Fruit fly (Drosophila melanogaster) whole organism, embryonic: Measurements from ENCODE around the gene CG4009.

Source experiments
- Ada2b ChIP-seq: fragments of 200-800 bp; sonication (Bioruptor generic); IDR thresholded peaks from 2 replicates; pipeline ENCODE4 v1.3.6; 2022; ENCODE audit warnings: missing biosample characterization, missing genetic modification characterization
- Aef1 ChIP-seq: fragments of 200-800 bp; sonication (Bioruptor generic); IDR thresholded peaks from 3 replicates; pipeline ENCODE4 v1.3.6; 2022; ENCODE audit warnings: missing biosample characterization, missing genetic modification characterization
- CG10431 ChIP-seq: fragments of 200-800 bp; sonication (Bioruptor generic); optimal IDR thresholded peaks from 3 replicates; lab custom pipeline; 2018; ENCODE audit warnings: missing biosample characterization, mild to moderate bottlenecking, missing genetic modification characterization
- CG11456 ChIP-seq: fragments of 200-800 bp; sonication (Bioruptor generic); IDR thresholded peaks from 3 replicates; pipeline ENCODE4 v1.3.6; 2022; ENCODE audit warnings: missing biosample characterization, missing genetic modification characterization
- CG12155 ChIP-seq: fragments of 200-800 bp; sonication (Bioruptor generic); optimal IDR thresholded peaks from 3 replicates; lab custom pipeline; 2016; ENCODE audit warnings: missing biosample characterization, missing genetic modification characterization
- CG12769 ChIP-seq: fragments of 200-800 bp; sonication (Bioruptor generic); optimal IDR thresholded peaks from 2 replicates; lab custom pipeline; 2019; ENCODE audit warnings: missing biosample characterization, mild to moderate bottlenecking, missing genetic modification characterization, moderate library complexity
- CG13287 ChIP-seq: fragments of 200-800 bp; sonication (Bioruptor generic); IDR thresholded peaks from 2 replicates; pipeline ENCODE4 v1.3.6; 2022; ENCODE audit warnings: missing biosample characterization, missing genetic modification characterization; ENCODE audit not compliant: partially characterized antibody
- CG14050 ChIP-seq: fragments of 200-800 bp; sonication (Bioruptor generic); IDR thresholded peaks from 3 replicates; pipeline ENCODE4 v1.3.6; 2022; ENCODE audit warnings: missing biosample characterization, missing genetic modification characterization
- CG1529 ChIP-seq: fragments of 200-800 bp; sonication (Bioruptor generic); optimal IDR thresholded peaks from 3 replicates; lab custom pipeline; 2018; ENCODE audit warnings: missing biosample characterization, missing genetic modification characterization
- CG15601 ChIP-seq: fragments of 200-800 bp; sonication (Bioruptor generic); optimal IDR thresholded peaks from 3 replicates; lab custom pipeline; 2019; ENCODE audit warnings: missing biosample characterization, mild to moderate bottlenecking, missing genetic modification characterization, moderate library complexity
- CG1647 ChIP-seq: fragments of 200-800 bp; sonication (Bioruptor generic); optimal IDR thresholded peaks from 3 replicates; lab custom pipeline; 2016; ENCODE audit warnings: missing biosample characterization, missing genetic modification characterization
- CG2202 ChIP-seq: fragments of 200-800 bp; sonication (Bioruptor generic); optimal IDR thresholded peaks from 2 replicates; lab custom pipeline; 2018; ENCODE audit warnings: missing biosample characterization, mild to moderate bottlenecking, missing genetic modification characterization
- CG4404 ChIP-seq: fragments of 200-800 bp; sonication (Bioruptor generic); IDR thresholded peaks from 2 replicates; pipeline ENCODE4 v1.3.6; 2022; ENCODE audit warnings: missing biosample characterization, missing genetic modification characterization
- CG6813 ChIP-seq: fragments of 200-800 bp; sonication (Bioruptor generic); optimal IDR thresholded peaks from 2 replicates; lab custom pipeline; 2017; ENCODE audit warnings: missing biosample characterization, missing genetic modification characterization, mild to moderate bottlenecking, moderate library complexity, missing genetic modification reagents
- CG7786 ChIP-seq: fragments of 200-800 bp; sonication (Bioruptor generic); optimal IDR thresholded peaks from 2 replicates; lab custom pipeline; 2016; ENCODE audit warnings: missing biosample characterization, missing genetic modification characterization
- CG7987 ChIP-seq: fragments of 200-800 bp; sonication (Bioruptor generic); optimal IDR thresholded peaks from 2 replicates; lab custom pipeline; 2018; ENCODE audit warnings: missing biosample characterization, mild to moderate bottlenecking, missing genetic modification characterization, moderate library complexity
- CG8944 ChIP-seq: fragments of 200-800 bp; sonication (Bioruptor generic); optimal IDR thresholded peaks from 3 replicates; lab custom pipeline; 2016; ENCODE audit warnings: missing biosample characterization, missing genetic modification characterization
- CG9797 ChIP-seq: fragments of 200-800 bp; sonication (Bioruptor generic); optimal IDR thresholded peaks from 3 replicates; lab custom pipeline; 2018; ENCODE audit warnings: missing biosample characterization, mild to moderate bottlenecking, missing genetic modification characterization
- CG9932 ChIP-seq: fragments of 200-800 bp; sonication (Bioruptor generic); IDR thresholded peaks from 2 replicates; pipeline ENCODE4 v1.3.6; 2022; ENCODE audit warnings: missing biosample characterization, missing genetic modification characterization
- Drgx ChIP-seq: fragments of 200-800 bp; sonication (Bioruptor generic); IDR thresholded peaks from 2 replicates; pipeline ENCODE4 v1.3.6; 2022; ENCODE audit warnings: missing biosample characterization, missing genetic modification characterization
- Gsc ChIP-seq: fragments of 200-800 bp; sonication (Bioruptor generic); IDR thresholded peaks from 2 replicates; pipeline ENCODE4 v1.3.6; 2022; ENCODE audit warnings: missing biosample characterization, missing genetic modification characterization
- H15 ChIP-seq: fragments of 200-800 bp; sonication (Bioruptor generic); IDR thresholded peaks from 3 replicates; pipeline ENCODE4 v1.3.6; 2022; ENCODE audit warnings: missing biosample characterization, missing genetic modification characterization
- HHEX ChIP-seq: fragments of 200-800 bp; sonication (Bioruptor generic); optimal IDR thresholded peaks from 3 replicates; lab custom pipeline; 2017; ENCODE audit warnings: missing biosample characterization, mild to moderate bottlenecking, missing genetic modification characterization, missing genetic modification reagents
- Hr51 ChIP-seq, 2 experiments: fragments of 200-800 bp; sonication (Bioruptor generic); optimal IDR thresholded peaks; 2 replicates in 1 of 2; 3 replicates in 1 of 2; lab custom pipeline; 2016 to 2018; ENCODE audit warnings: missing biosample characterization in 2 of 2, missing genetic modification characterization in 2 of 2, mild to moderate bottlenecking in 1 of 2, moderate library complexity in 1 of 2
- Hr78 ChIP-seq, 2 experiments: fragments of 200-800 bp in 1 of 2; fragments of >200 bp in 1 of 2; sonication (Bioruptor generic) in 1 of 2; optimal IDR thresholded peaks; 2 replicates each; lab custom pipeline; 2017 to 2019; ENCODE audit warnings: missing biosample characterization in 2 of 2, missing genetic modification characterization in 2 of 2, mild to moderate bottlenecking in 1 of 2, moderate library complexity in 1 of 2
- Kr ChIP-seq: fragments of 200-800 bp; sonication (Bioruptor generic); optimal IDR thresholded peaks from 2 replicates; lab custom pipeline; 2017; ENCODE audit warnings: missing biosample characterization, mild to moderate bottlenecking, missing genetic modification characterization
- MESR4 ChIP-seq: fragments of 200-800 bp; sonication (Bioruptor generic); optimal IDR thresholded peaks from 2 replicates; lab custom pipeline; 2018; ENCODE audit warnings: missing biosample characterization, mild to moderate bottlenecking, missing genetic modification characterization, moderate library complexity
- Nf-YA ChIP-seq: fragments of 200-800 bp; sonication (Bioruptor generic); IDR thresholded peaks from 2 replicates; pipeline ENCODE4 v1.3.6; 2022; ENCODE audit warnings: missing biosample characterization, missing genetic modification characterization
- Poxn ChIP-seq: fragments of 200-800 bp; sonication (Bioruptor generic); IDR thresholded peaks from 2 replicates; pipeline ENCODE4 v1.3.6; 2022; ENCODE audit warnings: missing biosample characterization, missing genetic modification characterization
- Sox102F ChIP-seq: fragments of 200-800 bp; sonication (Bioruptor generic); optimal IDR thresholded peaks from 2 replicates; lab custom pipeline; 2018; ENCODE audit warnings: missing biosample characterization, mild to moderate bottlenecking, missing genetic modification characterization, moderate library complexity
- abd-A ChIP-seq: fragments of 200-800 bp; sonication (Bioruptor generic); optimal IDR thresholded peaks from 3 replicates; lab custom pipeline; 2019; ENCODE audit warnings: missing biosample characterization, mild to moderate bottlenecking, missing genetic modification characterization, moderate library complexity
- amos ChIP-seq: fragments of 200-800 bp; sonication (Bioruptor generic); IDR thresholded peaks from 2 replicates; pipeline ENCODE4 v1.3.6; 2022; ENCODE audit warnings: missing biosample characterization, missing genetic modification characterization; ENCODE audit not compliant: partially characterized antibody
- bowl ChIP-seq: fragments of 200-800 bp; sonication (Bioruptor generic); IDR thresholded peaks from 2 replicates; pipeline ENCODE4 v1.3.6; 2022; ENCODE audit warnings: missing biosample characterization, missing genetic modification characterization
- cg ChIP-seq: fragments of 200-800 bp; sonication (Bioruptor generic); optimal IDR thresholded peaks from 3 replicates; lab custom pipeline; 2019; ENCODE audit warnings: missing biosample characterization, mild to moderate bottlenecking, missing genetic modification characterization, moderate library complexity
- chm ChIP-seq: fragments of 200-800 bp; sonication (Bioruptor generic); IDR thresholded peaks from 2 replicates; pipeline ENCODE4 v1.3.6; 2022; ENCODE audit warnings: missing biosample characterization, missing genetic modification characterization
- emc ChIP-seq: fragments of 200-800 bp; sonication (Bioruptor generic); optimal IDR thresholded peaks from 2 replicates; lab custom pipeline; 2016; ENCODE audit warnings: missing biosample characterization, missing genetic modification characterization
- eve ChIP-seq, 2 experiments: fragments of >200 bp; optimal IDR thresholded peaks; 2 replicates each; lab custom pipeline; 2017; ENCODE audit warnings: missing biosample characterization in 2 of 2, missing genetic modification characterization in 2 of 2
- fd102C ChIP-seq: fragments of 200-800 bp; sonication (Bioruptor generic); optimal IDR thresholded peaks from 2 replicates; lab custom pipeline; 2018; ENCODE audit warnings: missing biosample characterization, mild to moderate bottlenecking, missing genetic modification characterization, moderate library complexity
- fd64A ChIP-seq: fragments of 200-800 bp; sonication (Bioruptor generic); optimal IDR thresholded peaks from 3 replicates; lab custom pipeline; 2018; ENCODE audit warnings: missing biosample characterization, mild to moderate bottlenecking, missing genetic modification characterization
- klu ChIP-seq: fragments of 200-800 bp; sonication (Bioruptor generic); IDR thresholded peaks from 2 replicates; pipeline ENCODE4 v1.3.6; 2022; ENCODE audit warnings: missing biosample characterization, missing genetic modification characterization
- lab ChIP-seq: fragments of 200-800 bp; sonication (Bioruptor generic); optimal IDR thresholded peaks from 3 replicates; lab custom pipeline; 2017; ENCODE audit warnings: missing biosample characterization, missing genetic modification characterization, mild to moderate bottlenecking, moderate library complexity, missing genetic modification reagents
- lbe ChIP-seq: fragments of 200-800 bp; sonication (Bioruptor generic); optimal IDR thresholded peaks from 2 replicates; lab custom pipeline; 2016; ENCODE audit warnings: missing biosample characterization, mild to moderate bottlenecking, missing genetic modification characterization
- pros ChIP-seq: fragments of 200-800 bp; sonication (Bioruptor generic); optimal IDR thresholded peaks from 3 replicates; lab custom pipeline; 2019; ENCODE audit warnings: missing biosample characterization, mild to moderate bottlenecking, missing genetic modification characterization, moderate library complexity
- ranshi ChIP-seq: fragments of 200-800 bp; sonication (Bioruptor generic); IDR thresholded peaks from 2 replicates; pipeline ENCODE4 v1.3.6; 2022; ENCODE audit warnings: missing biosample characterization, missing genetic modification characterization
- row ChIP-seq: fragments of 200-800 bp; sonication (Bioruptor generic); IDR thresholded peaks from 3 replicates; pipeline ENCODE4 v1.3.6; 2022; ENCODE audit warnings: missing biosample characterization, missing genetic modification characterization
- slp2 ChIP-seq: fragments of 200-800 bp; sonication (Bioruptor generic); optimal IDR thresholded peaks from 2 replicates; lab custom pipeline; 2016; ENCODE audit warnings: missing biosample characterization, missing genetic modification characterization
- stwl ChIP-seq: fragments of 200-800 bp; sonication (Bioruptor generic); optimal IDR thresholded peaks from 3 replicates; lab custom pipeline; 2018; ENCODE audit warnings: missing biosample characterization, mild to moderate bottlenecking, missing genetic modification characterization, moderate library complexity
- zen ChIP-seq: fragments of 200-800 bp; sonication (Bioruptor generic); optimal IDR thresholded peaks from 3 replicates; lab custom pipeline; 2018; ENCODE audit warnings: missing biosample characterization, mild to moderate bottlenecking, missing genetic modification characterization, moderate library complexity

CG4009 gene

DNA sequence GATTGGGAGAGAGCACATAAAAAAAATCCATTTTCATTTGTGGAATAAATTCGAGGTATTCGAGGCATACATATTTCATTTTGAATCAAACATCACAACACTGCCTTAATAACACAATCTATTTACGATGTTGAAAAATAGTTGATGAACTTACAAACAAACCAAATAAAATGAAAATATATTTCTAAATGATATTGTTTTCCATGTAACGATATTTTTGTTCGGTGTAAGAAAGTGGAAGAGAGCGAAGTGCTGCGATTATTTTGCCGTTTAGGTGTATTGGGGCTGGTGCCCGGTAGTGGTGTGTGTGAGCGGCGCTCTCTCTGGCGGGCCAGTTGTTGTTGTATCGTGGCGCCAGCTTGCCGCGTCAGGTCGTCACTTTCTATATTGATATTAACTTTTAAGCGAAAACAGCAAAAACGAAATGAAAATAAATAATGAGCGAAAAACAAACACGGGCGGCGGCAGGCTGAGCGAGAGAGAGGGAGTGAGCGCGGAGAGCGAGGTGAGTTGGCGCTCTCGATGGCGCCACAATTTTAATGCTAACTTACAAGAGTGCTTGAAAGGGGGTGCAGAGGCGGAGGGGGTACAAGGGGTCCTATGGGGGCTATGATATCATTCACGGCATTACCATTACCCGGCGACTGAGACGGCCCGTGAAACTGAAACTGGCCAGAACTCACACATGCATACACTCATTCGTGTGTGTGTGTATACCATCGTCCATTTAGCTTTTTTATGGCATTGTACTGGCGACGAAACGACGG lies 29.4 kb upstream of the CG4009 start (continued):
- TF ChIP-seq CG9797 (GFP tag; lab: Kevin White, UChicago) (peak; percentile 34), Poxn (peak; percentile 61), amos (GFP tag; lab: Robert Waterston, UW) (no peak; the same call in 1 of the 2 replicates), Kr (GFP tag; lab: Kevin White, UChicago) (no peak), CG15601 (peak; percentile 94), Ada2b (GFP tag; lab: Robert Waterston, UW) (peak; percentile 89), Hr78 (GFP tag; optimal IDR thresholded peaks at IDR 0.05; lab: Kevin White, UChicago) (peak in 1 of 2 experiments; percentile 87), stwl (tag; lab: Kevin White, UChicago) (peak; percentile 16), CG12769 (tag; lab: Kevin White, UChicago) (peak; percentile 96), CG9932 (GFP tag; lab: Robert Waterston, UW) (peak; percentile 86), H15 (GFP tag; lab: Robert Waterston, UW) (peak; percentile 90), CG13287 (GFP tag; lab: Robert Waterston, UW) (0 out of 2 replicates have a peak, but pooled peaks have one; percentile 34), lbe (GFP tag; lab: Kevin White, UChicago) (peak; percentile 96), ranshi (peak; percentile 71), chm (GFP tag; lab: Robert Waterston, UW) (peak; percentile 54; the same call in 1 of the 2 replicates), cg (GFP tag; lab: Kevin White, UChicago) (peak; percentile 87), HHEX (GFP tag; lab: Kevin White, UChicago) (peak; percentile 89), emc (GFP tag; lab: Kevin White, UChicago) (peak; percentile 71), Drgx (GFP tag; lab: Robert Waterston, UW) (peak; percentile 92), MESR4 (peak; percentile 38), lab (GFP tag; lab: Kevin White, UChicago) (peak; percentile 95), row (peak; percentile 97), fd64A (GFP tag; lab: Kevin White, UChicago) (peak; percentile 85), fd102C (GFP tag; lab: Kevin White, UChicago) (no peak), CG11456 (peak; percentile 78), eve (GFP tag; optimal IDR thresholded peaks at IDR 0.05; lab: Kevin White, UChicago) (peak in 1 of 2 experiments; percentile 96), CG8944 (GFP tag; lab: Kevin White, UChicago) (peak; percentile 87), slp2 (GFP tag; lab: Kevin White, UChicago) (peak; percentile 82), Hr51 (GFP tag; optimal IDR thresholded peaks at IDR 0.05; lab: Kevin White, UChicago) (peak; percentile 82 to 97), CG7786 (GFP tag; lab: Kevin White, UChicago) (peak; percentile 92), CG10431 (peak; percentile 83), CG1529 (GFP tag; lab: Kevin White, UChicago) (peak; percentile 87), CG14050 (GFP tag; lab: Robert Waterston, UW) (peak; percentile 84), CG7987 (peak; percentile 82), bowl (GFP tag; lab: Robert Waterston, UW) (peak; percentile 62; the same call in 1 of the 2 replicates), klu (peak; percentile 79), CG2202 (tag; lab: Kevin White, UChicago) (peak; percentile 74), Aef1 (peak; percentile 80), Sox102F (peak; percentile 97), zen (peak; percentile 85), CG1647 (GFP tag; lab: Kevin White, UChicago) (peak; percentile 90), CG12155 (GFP tag; lab: Kevin White, UChicago) (peak; percentile 91), pros (GFP tag; lab: Kevin White, UChicago) (peak; percentile 28), CG4404 (GFP tag; lab: Robert Waterston, UW) (peak; percentile 66), abd-A (peak; percentile 96), Gsc (no peak), Nf-YA (peak; percentile 40), CG6813 (peak; percentile 90)
